Fruit fly (Drosophila melanogaster) whole organism, embryonic: Measurements from ENCODE around the gene CG10286.
A peak's percentile ranks its signal among the peaks of the same experiment; 100 is the strongest.

Source experiments
- Bteb2 ChIP-seq: fragments of 200-800 bp; sonication (Bioruptor generic); optimal IDR thresholded peaks from 2 replicates; lab custom pipeline; 2016; ENCODE audit warnings: missing biosample characterization, missing genetic modification characterization
- CG14860 ChIP-seq: fragments of 200-800 bp; sonication (Bioruptor generic); IDR thresholded peaks from 3 replicates; pipeline ENCODE4 v1.3.6; 2022; ENCODE audit warnings: missing biosample characterization, missing genetic modification characterization; ENCODE audit not compliant: partially characterized antibody
- CG17912 ChIP-seq: fragments of 200-800 bp; sonication (Bioruptor generic); optimal IDR thresholded peaks from 2 replicates; lab custom pipeline; 2018; ENCODE audit warnings: missing biosample characterization, mild to moderate bottlenecking, missing genetic modification characterization
- CG30403 ChIP-seq: fragments of 200-800 bp; sonication (Bioruptor generic); optimal IDR thresholded peaks from 3 replicates; lab custom pipeline; 2016; ENCODE audit warnings: missing biosample characterization, missing genetic modification characterization
- CG31224 ChIP-seq: fragments of 200-800 bp; sonication (Bioruptor generic); IDR thresholded peaks from 2 replicates; pipeline ENCODE4 v1.3.6; 2022; ENCODE audit warnings: missing biosample characterization, missing genetic modification characterization
- CG4360 ChIP-seq: fragments of 200-800 bp; sonication (Bioruptor generic); IDR thresholded peaks from 2 replicates; pipeline ENCODE4 v1.3.6; 2022; ENCODE audit warnings: missing biosample characterization, missing genetic modification characterization
- CG4424 ChIP-seq: fragments of 200-800 bp; sonication (Bioruptor generic); optimal IDR thresholded peaks from 3 replicates; lab custom pipeline; 2016; ENCODE audit warnings: missing biosample characterization, missing genetic modification characterization
- CG6254 ChIP-seq: fragments of 200-800 bp; sonication (Bioruptor generic); optimal IDR thresholded peaks from 3 replicates; lab custom pipeline; 2017; ENCODE audit warnings: mild to moderate bottlenecking, missing biosample characterization, missing genetic modification reagents, missing genetic modification characterization
- CG7963 ChIP-seq: fragments of 200-800 bp; sonication (Bioruptor generic); IDR thresholded peaks from 3 replicates; pipeline ENCODE4 v1.3.6; 2022; ENCODE audit warnings: missing biosample characterization, missing genetic modification characterization; ENCODE audit not compliant: partially characterized antibody
- Doc3 ChIP-seq: fragments of 200-800 bp; sonication (Bioruptor generic); IDR thresholded peaks from 3 replicates; pipeline ENCODE4 v1.3.6; 2022; ENCODE audit warnings: missing biosample characterization, missing genetic modification characterization; ENCODE audit not compliant: partially characterized antibody
- Ets65A ChIP-seq: fragments of 200-800 bp; sonication (Bioruptor generic); peaks from one replicate; lab custom pipeline; 2016; ENCODE audit warnings: missing biosample characterization, missing genetic modification characterization
- HmgZ ChIP-seq: fragments of 200-800 bp; sonication (Bioruptor generic); optimal IDR thresholded peaks from 2 replicates; lab custom pipeline; 2018; ENCODE audit warnings: missing biosample characterization, mild to moderate bottlenecking, missing genetic modification characterization
- Lhr ChIP-seq: fragments of 200-800 bp; sonication (Bioruptor generic); optimal IDR thresholded peaks from 3 replicates; lab custom pipeline; 2017; ENCODE audit warnings: mild to moderate bottlenecking, missing biosample characterization, missing genetic modification reagents, missing genetic modification characterization
- Sin3A ChIP-seq: fragments of >200 bp; optimal IDR thresholded peaks from 2 replicates; lab custom pipeline; 2018
- Sry-δ ChIP-seq: fragments of 200-800 bp; sonication (Bioruptor generic); optimal IDR thresholded peaks from 2 replicates; lab custom pipeline; 2016; ENCODE audit warnings: missing biosample characterization, missing genetic modification characterization
- cad ChIP-seq: fragments of >200 bp; optimal IDR thresholded peaks from 2 replicates; lab custom pipeline; 2017; ENCODE audit warnings: missing biosample characterization, missing genetic modification characterization
- cato ChIP-seq: fragments of 200-800 bp; sonication (Bioruptor generic); optimal IDR thresholded peaks from 2 replicates; lab custom pipeline; 2016; ENCODE audit warnings: missing biosample characterization, missing genetic modification characterization, borderline replicate concordance
- cg ChIP-seq: fragments of 200-800 bp; sonication (Bioruptor generic); optimal IDR thresholded peaks from 3 replicates; lab custom pipeline; 2019; ENCODE audit warnings: missing biosample characterization, mild to moderate bottlenecking, missing genetic modification characterization, moderate library complexity
- crol ChIP-seq: fragments of 200-800 bp; sonication (Bioruptor generic); IDR thresholded peaks from 2 replicates; pipeline ENCODE4 v1.3.6; 2022; ENCODE audit warnings: missing biosample characterization, missing genetic modification characterization
- dati ChIP-seq: fragments of 200-800 bp; sonication (Bioruptor generic); IDR thresholded peaks from 2 replicates; pipeline ENCODE4 v1.3.6; 2022; ENCODE audit warnings: missing biosample characterization, missing genetic modification characterization
- dimm ChIP-seq: fragments of 200-800 bp; sonication (Bioruptor generic); IDR thresholded peaks from 2 replicates; pipeline ENCODE4 v1.3.6; 2022; ENCODE audit warnings: missing biosample characterization, missing genetic modification characterization
- dmrt99B ChIP-seq: fragments of 200-800 bp; sonication (Bioruptor generic); optimal IDR thresholded peaks from 2 replicates; lab custom pipeline; 2018; ENCODE audit warnings: missing biosample characterization, mild to moderate bottlenecking, missing genetic modification characterization, moderate library complexity
- ems ChIP-seq: fragments of 200-800 bp; sonication (Bioruptor generic); optimal IDR thresholded peaks from 3 replicates; lab custom pipeline; 2016; ENCODE audit warnings: missing biosample characterization, missing genetic modification characterization
- fd102C ChIP-seq: fragments of 200-800 bp; sonication (Bioruptor generic); optimal IDR thresholded peaks from 2 replicates; lab custom pipeline; 2018; ENCODE audit warnings: missing biosample characterization, mild to moderate bottlenecking, missing genetic modification characterization, moderate library complexity
- gce ChIP-seq: fragments of 200-800 bp; sonication (Bioruptor generic); IDR thresholded peaks from 3 replicates; pipeline ENCODE4 v1.3.6; 2022; ENCODE audit warnings: missing biosample characterization, missing genetic modification characterization
- gro ChIP-seq: fragments of 200-800 bp; sonication (Bioruptor generic); optimal IDR thresholded peaks from 2 replicates; lab custom pipeline; 2016; ENCODE audit warnings: missing biosample characterization, missing genetic modification characterization
- h ChIP-seq: fragments of >200 bp; optimal IDR thresholded peaks from 2 replicates; lab custom pipeline; 2017
- insv ChIP-seq, 2 experiments: fragments of 200-800 bp; sonication (Bioruptor generic); optimal IDR thresholded peaks; 3 replicates each; lab custom pipeline; 2016 to 2018; ENCODE audit warnings: missing biosample characterization in 2 of 2, missing genetic modification characterization in 2 of 2
- lmd ChIP-seq: fragments of 200-800 bp; sonication (Bioruptor generic); IDR thresholded peaks from 2 replicates; pipeline ENCODE4 v1.3.6; 2022; ENCODE audit warnings: missing biosample characterization, missing genetic modification characterization
- nmo ChIP-seq: fragments of 200-800 bp; sonication (Bioruptor generic); optimal IDR thresholded peaks from 2 replicates; lab custom pipeline; 2018; ENCODE audit warnings: missing biosample characterization, mild to moderate bottlenecking, missing genetic modification characterization, moderate library complexity
- odd ChIP-seq: fragments of 200-800 bp; sonication (Bioruptor generic); optimal IDR thresholded peaks from 2 replicates; lab custom pipeline; 2017; ENCODE audit warnings: missing biosample characterization, mild to moderate bottlenecking, missing genetic modification characterization
- onecut ChIP-seq: fragments of 200-800 bp; sonication (Bioruptor generic); IDR thresholded peaks from 2 replicates; pipeline ENCODE4 v1.3.6; 2022; ENCODE audit warnings: missing biosample characterization, missing genetic modification characterization
- psq ChIP-seq: fragments of 200-800 bp; sonication (Bioruptor generic); optimal IDR thresholded peaks from 2 replicates; lab custom pipeline; 2017; ENCODE audit warnings: missing biosample characterization, missing genetic modification characterization
- sna ChIP-seq: fragments of 200-800 bp; sonication (Bioruptor generic); IDR thresholded peaks from 2 replicates; pipeline ENCODE4 v1.3.6; 2022; ENCODE audit warnings: missing biosample characterization, missing genetic modification characterization; ENCODE audit not compliant: partially characterized antibody
- so ChIP-seq: fragments of 200-800 bp; sonication (Bioruptor generic); IDR thresholded peaks from 3 replicates; pipeline ENCODE4 v1.3.6; 2022; ENCODE audit warnings: missing biosample characterization, missing genetic modification characterization
- sr ChIP-seq: fragments of 200-800 bp; sonication (Bioruptor generic); IDR thresholded peaks from 3 replicates; pipeline ENCODE4 v1.3.6; 2022; ENCODE audit warnings: missing biosample characterization, missing genetic modification characterization
- tgo ChIP-seq: fragments of 200-800 bp; sonication (Bioruptor generic); IDR thresholded peaks from 3 replicates; pipeline ENCODE4 v1.3.6; 2022; ENCODE audit warnings: missing biosample characterization, missing genetic modification characterization
- z ChIP-seq: fragments of 200-800 bp; sonication (Bioruptor generic); IDR thresholded peaks from 3 replicates; pipeline ENCODE4 v1.3.6; 2022; ENCODE audit warnings: missing biosample characterization, missing genetic modification characterization

CG10286 gene

dm6 chr3R:6351696-6352378 lies 16.9 kb upstream of the CG10286 start (continued):
- no peak for TF ChIP-seq Lhr (GFP tag; lab: Kevin White, UChicago)
- no peak for TF ChIP-seq HmgZ (tag; lab: Kevin White, UChicago)
- peak; percentile 39 for TF ChIP-seq nmo
- no peak for TF ChIP-seq h (lab: Kevin White, UChicago)
- TF ChIP-seq lmd (GFP tag; lab: Robert Waterston, UW): no peak
- no peak for TF ChIP-seq Bteb2 (GFP tag; lab: Kevin White, UChicago)
- TF ChIP-seq ems: no peak
- TF ChIP-seq gce (GFP tag; lab: Robert Waterston, UW): no peak
- no peak for TF ChIP-seq odd (GFP tag; lab: Kevin White, UChicago)
- TF ChIP-seq CG6254 (GFP tag; lab: Kevin White, UChicago): no peak
- no peak for TF ChIP-seq fd102C (GFP tag; lab: Kevin White, UChicago)
- no peak for TF ChIP-seq CG7963 (GFP tag; lab: Robert Waterston, UW)
- no peak for TF ChIP-seq sna
- TF ChIP-seq Sry-δ (GFP tag; lab: Kevin White, UChicago): no peak
- no peak for TF ChIP-seq CG14860
- no peak for TF ChIP-seq Doc3 (GFP tag; lab: Robert Waterston, UW)
- no peak for TF ChIP-seq so (GFP tag; lab: Robert Waterston, UW)
- TF ChIP-seq dmrt99B (tag; lab: Kevin White, UChicago): peak; percentile 60
- no peak for TF ChIP-seq onecut (GFP tag; lab: Robert Waterston, UW)
- TF ChIP-seq tgo (GFP tag; lab: Robert Waterston, UW): no peak
- TF ChIP-seq psq (GFP tag; lab: Kevin White, UChicago): no peak
- no peak for TF ChIP-seq dati (GFP tag; lab: Robert Waterston, UW)
- TF ChIP-seq CG4424: peak; percentile 38
- peak; percentile 50 for TF ChIP-seq cg (GFP tag; lab: Kevin White, UChicago)
- TF ChIP-seq cad (GFP tag; lab: Kevin White, UChicago): no peak
- no peak for TF ChIP-seq CG31224 (GFP tag; lab: Robert Waterston, UW)
- TF ChIP-seq CG17912 (GFP tag; lab: Kevin White, UChicago): no peak
- TF ChIP-seq Sin3A (lab: Kevin White, UChicago): no peak
- no peak for TF ChIP-seq dimm
- TF ChIP-seq cato (GFP tag; lab: Kevin White, UChicago): no peak

- TF ChIP-seq sr (GFP tag; lab: Robert Waterston, UW) (peak; percentile 71; the same call in 2 of the 3 replicates), insv (GFP tag; optimal IDR thresholded peaks at IDR 0.05; lab: Kevin White, UChicago) (no peak), crol (GFP tag; lab: Robert Waterston, UW) (peak; percentile 55; the same call in 1 of the 2 replicates), CG30403 (GFP tag; lab: Kevin White, UChicago) (no peak), Ets65A (GFP tag; lab: Kevin White, UChicago) (peak; percentile 46), CG31224 (GFP tag; lab: Robert Waterston, UW) (peak; percentile 51; the same call in 1 of the 2 replicates), z (GFP tag; lab: Robert Waterston, UW) (no peak), gro (GFP tag; lab: Kevin White, UChicago) (no peak), CG4360 (GFP tag; lab: Robert Waterston, UW) (no peak)
Observed at dm6 chr3R:6352436-6352835, 16.3 kb upstream of the CG10286 start.
